Worm (Caenorhabditis elegans) whole organism, L2 larva: ENCODE measurements around the gene srxa-13.

Experiments used
- nhr-25 ChIP-seq: fragments of 150-350 bp; sonication (generic microtip); optimal IDR thresholded peaks from 3 replicates; lab custom pipeline; 2014; ENCODE audit warnings: missing biosample characterization, missing genetic modification characterization
- unc-55 ChIP-seq: fragments of 150-350 bp; sonication (generic microtip); optimal IDR thresholded peaks from 3 replicates; lab custom pipeline; 2014; ENCODE audit warnings: missing biosample characterization, missing genetic modification reagents, missing genetic modification characterization

DNA sequence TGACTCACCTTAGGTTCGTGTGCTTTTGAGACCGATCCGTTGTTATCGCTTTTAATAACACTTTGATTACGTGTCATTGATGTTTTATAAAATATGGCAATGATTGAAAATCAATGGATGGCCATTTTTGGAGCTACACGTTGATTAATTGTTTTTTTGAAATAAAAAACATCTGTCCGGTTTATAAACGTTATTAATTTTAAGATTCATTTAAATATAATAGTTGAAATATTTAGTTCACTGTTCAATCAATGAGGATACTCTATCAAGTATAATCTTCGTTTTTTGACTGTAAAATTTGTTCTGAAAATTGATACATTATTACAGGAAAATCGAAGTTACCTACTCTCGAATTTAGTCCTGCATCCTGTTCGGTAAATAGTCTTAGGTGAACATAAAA is 28.6 kb downstream of the srxa-13 start, which contains the start of gene R10D12.10:
- TF ChIP-seq nhr-25 (tag; lab: Kevin White, UChicago) (no peak), unc-55 (GFP tag; lab: Kevin White, UChicago) (no peak)
